Worm (Caenorhabditis elegans) whole organism, L4 larva: ENCODE results near the gene F25B5.5.

Experiments used
- D1046.2 ChIP-seq: fragments of 200-800 bp; sonication (Bioruptor generic); IDR thresholded peaks from 2 replicates; pipeline ENCODE4 v1.3.6; 2022; ENCODE audit warnings: missing genetic modification characterization, missing compliant biosample characterization
- T20F7.1 ChIP-seq: fragments of 200-800 bp; sonication (Bioruptor generic); optimal IDR thresholded peaks from 2 replicates; lab custom pipeline; 2018; ENCODE audit warnings: mild to moderate bottlenecking, missing genetic modification characterization, missing compliant biosample characterization
- T26A8.4 ChIP-seq: fragments of 200-800 bp; sonication (Bioruptor generic); IDR thresholded peaks from 2 replicates; pipeline ENCODE4 v1.3.6; 2022; ENCODE audit warnings: missing genetic modification characterization, missing compliant biosample characterization
- Y75B8A.6 ChIP-seq: fragments of 200-800 bp; sonication (Bioruptor generic); IDR thresholded peaks from 2 replicates; pipeline ENCODE4 v1.3.6; 2022; ENCODE audit warnings: missing genetic modification reagents, missing genetic modification characterization, missing compliant biosample characterization
- aha-1 ChIP-seq: fragments of 150-350 bp; peaks from one replicate; lab custom pipeline; 2014; ENCODE audit warnings: missing biosample characterization, missing genetic modification characterization
- ama-1 ChIP-seq: fragments of 150-350 bp; optimal IDR thresholded peaks from 2 replicates; lab custom pipeline; 2014; ENCODE audit warnings: inconsistent platforms, mixed read lengths
- arid-1 ChIP-seq: fragments of 200-800 bp; sonication (Bioruptor generic); conservative IDR thresholded peaks from 2 replicates; pipeline ENCODE4 v1.3.6; 2022; ENCODE audit warnings: missing genetic modification reagents, missing genetic modification characterization, missing compliant biosample characterization
- ceh-20 ChIP-seq: fragments of 200-800 bp; sonication (Bioruptor generic); IDR thresholded peaks from 2 replicates; pipeline ENCODE4 v1.3.6; 2022; ENCODE audit warnings: missing genetic modification reagents, missing genetic modification characterization, missing compliant biosample characterization
- ceh-28 ChIP-seq: fragments of 150-350 bp; optimal IDR thresholded peaks from 2 replicates; lab custom pipeline; 2014; ENCODE audit warnings: missing biosample characterization, missing genetic modification reagents, missing genetic modification characterization
- ceh-62 ChIP-seq: sonication (generic microtip); optimal IDR thresholded peaks from 2 replicates; lab custom pipeline; 2017; ENCODE audit warnings: missing biosample characterization, missing genetic modification characterization
- ctbp-1 ChIP-seq: fragments of 200-800 bp; sonication (Bioruptor generic); IDR thresholded peaks from 2 replicates; pipeline ENCODE4 v1.3.6; 2022; ENCODE audit warnings: missing genetic modification reagents, missing genetic modification characterization, missing compliant biosample characterization
- daf-16 ChIP-seq, 3 experiments: sonication (generic microtip); optimal IDR thresholded peaks; 2 replicates each; lab custom pipeline; 2016 to 2017; ENCODE audit warnings: missing genetic modification characterization in 3 of 3, missing genetic modification reagents in 3 of 3, mild to moderate bottlenecking in 2 of 3, missing compliant biosample characterization in 2 of 3, missing biosample characterization in 1 of 3, moderate library complexity in 1 of 3
- daf-19 ChIP-seq: fragments of 200-800 bp; sonication (Bioruptor generic); conservative IDR thresholded peaks from 2 replicates; pipeline ENCODE4 v1.3.6; 2022; ENCODE audit warnings: missing genetic modification characterization, missing compliant biosample characterization
- dmd-6 ChIP-seq: fragments of 200-800 bp; sonication (Bioruptor generic); IDR thresholded peaks from 2 replicates; pipeline ENCODE4 v1.3.6; 2022; ENCODE audit warnings: missing genetic modification reagents, missing genetic modification characterization, missing compliant biosample characterization
- fos-1 ChIP-seq: fragments of 150-350 bp; optimal IDR thresholded peaks from 2 replicates; lab custom pipeline; 2014; ENCODE audit warnings: missing biosample characterization, missing genetic modification characterization
- gei-8 ChIP-seq: fragments of 200-800 bp; sonication (Bioruptor generic); optimal IDR thresholded peaks from 2 replicates; lab custom pipeline; 2018; ENCODE audit warnings: mild to moderate bottlenecking, missing genetic modification characterization, missing compliant biosample characterization
- hlh-11 ChIP-seq: fragments of 200-800 bp; sonication (Bioruptor generic); optimal IDR thresholded peaks from 2 replicates; lab custom pipeline; 2018; ENCODE audit warnings: mild to moderate bottlenecking, missing genetic modification characterization, missing compliant biosample characterization
- hmg-1.1 ChIP-seq: fragments of 200-800 bp; sonication (Bioruptor generic); IDR thresholded peaks from 2 replicates; pipeline ENCODE4 v1.3.6; 2022; ENCODE audit warnings: missing genetic modification reagents, missing genetic modification characterization, missing compliant biosample characterization
- lin-15B ChIP-seq: fragments of 150-350 bp; sonication (generic microtip); optimal IDR thresholded peaks from 3 replicates; lab custom pipeline; 2014; ENCODE audit warnings: missing biosample characterization, missing genetic modification characterization
- lsy-2 ChIP-seq, 2 experiments: fragments of 150-350 bp in 1 of 2; sonication (generic microtip) in 1 of 2; optimal IDR thresholded peaks; 2 replicates each; lab custom pipeline; 2014 to 2017; ENCODE audit warnings: missing biosample characterization in 2 of 2, missing genetic modification characterization in 2 of 2
- madf-9 ChIP-seq: fragments of 200-800 bp; sonication (Bioruptor generic); conservative IDR thresholded peaks from 2 replicates; pipeline ENCODE4 v1.3.6; 2022; ENCODE audit warnings: missing genetic modification reagents, missing genetic modification characterization, missing compliant biosample characterization
- mdl-1 ChIP-seq, 2 experiments: fragments of 150-350 bp in 1 of 2; sonication (generic microtip) in 1 of 2; optimal IDR thresholded peaks; 2 replicates each; lab custom pipeline; 2014 to 2017; ENCODE audit warnings: missing biosample characterization in 2 of 2, missing genetic modification characterization in 2 of 2
- mep-1 ChIP-seq: fragments of 150-350 bp; sonication (generic microtip); optimal IDR thresholded peaks from 3 replicates; lab custom pipeline; 2014; ENCODE audit warnings: missing biosample characterization, missing genetic modification characterization
- mes-2 ChIP-seq: sonication (generic microtip); optimal IDR thresholded peaks from 2 replicates; lab custom pipeline; 2016; ENCODE audit warnings: missing genotype, mild to moderate bottlenecking, missing genetic modification characterization, missing compliant biosample characterization; ENCODE audit not compliant: poor library complexity, severe bottlenecking
- nhr-10 ChIP-seq: fragments of 150-350 bp; optimal IDR thresholded peaks from 2 replicates; lab custom pipeline; 2014; ENCODE audit warnings: missing biosample characterization, missing genetic modification characterization
- nhr-102 ChIP-seq: sonication (generic microtip); optimal IDR thresholded peaks from 2 replicates; lab custom pipeline; 2016; ENCODE audit warnings: mild to moderate bottlenecking, missing genetic modification characterization, moderate library complexity, missing compliant biosample characterization
- nhr-11 ChIP-seq: fragments of 150-350 bp; optimal IDR thresholded peaks from 2 replicates; lab custom pipeline; 2014; ENCODE audit warnings: missing biosample characterization, missing genetic modification characterization
- nhr-111 ChIP-seq: fragments of 200-800 bp; sonication (Bioruptor generic); optimal IDR thresholded peaks from 2 replicates; lab custom pipeline; 2018; ENCODE audit warnings: mild to moderate bottlenecking, missing genetic modification characterization, missing compliant biosample characterization
- nhr-25 ChIP-seq: sonication (generic microtip); optimal IDR thresholded peaks from 2 replicates; lab custom pipeline; 2017; ENCODE audit warnings: missing genetic modification characterization, mild to moderate bottlenecking, missing compliant biosample characterization, antibody characterized with exemption, moderate library complexity, borderline replicate concordance; ENCODE audit not compliant: insufficient read depth
- nhr-28 ChIP-seq: fragments of 150-350 bp; optimal IDR thresholded peaks from 2 replicates; lab custom pipeline; 2014; ENCODE audit warnings: missing biosample characterization, missing genetic modification characterization
- nhr-6 ChIP-seq: fragments of 150-350 bp; optimal IDR thresholded peaks from 2 replicates; lab custom pipeline; 2014; ENCODE audit warnings: missing biosample characterization, missing genetic modification characterization
- nhr-77 ChIP-seq: fragments of 150-350 bp; optimal IDR thresholded peaks from 2 replicates; lab custom pipeline; 2014; ENCODE audit warnings: missing biosample characterization, missing genetic modification characterization
- pha-4 ChIP-seq, 2 experiments: fragments of 150-350 bp in 1 of 2; fragments of 200-800 bp in 1 of 2; sonication (Bioruptor generic) in 1 of 2; IDR thresholded peaks in 1 of 2; optimal IDR thresholded peaks in 1 of 2; 2 replicates each; pipeline versions ENCODE4 v1.3.6 to Lab custom; 2014 to 2022; ENCODE audit warnings: missing genetic modification characterization in 2 of 2, missing genetic modification reagents in 2 of 2, missing biosample characterization in 1 of 2, missing compliant biosample characterization in 1 of 2
- php-3 ChIP-seq: fragments of 200-800 bp; sonication (Bioruptor generic); IDR thresholded peaks from 2 replicates; pipeline ENCODE4 v1.3.6; 2022; ENCODE audit warnings: missing genetic modification reagents, missing genetic modification characterization, missing compliant biosample characterization
- pqm-1 ChIP-seq: sonication (generic microtip); optimal IDR thresholded peaks from 2 replicates; lab custom pipeline; 2017; ENCODE audit warnings: missing biosample characterization, missing genetic modification characterization
- saeg-2 ChIP-seq: fragments of 200-800 bp; sonication (Bioruptor generic); IDR thresholded peaks from 2 replicates; pipeline ENCODE4 v1.3.6; 2022; ENCODE audit warnings: missing genetic modification reagents, missing genetic modification characterization, missing compliant biosample characterization
- sdz-12 ChIP-seq: fragments of 200-800 bp; sonication (Bioruptor generic); optimal IDR thresholded peaks from 2 replicates; lab custom pipeline; 2018; ENCODE audit warnings: mild to moderate bottlenecking, missing genetic modification characterization, missing compliant biosample characterization
- set-16 ChIP-seq: fragments of 200-800 bp; sonication (Bioruptor generic); IDR thresholded peaks from 2 replicates; pipeline ENCODE4 v1.3.6; 2022; ENCODE audit warnings: missing genetic modification reagents, missing genetic modification characterization, missing compliant biosample characterization
- snpc-1.2 ChIP-seq: fragments of 200-800 bp; sonication (Bioruptor generic); IDR thresholded peaks from 2 replicates; pipeline ENCODE4 v1.3.6; 2022; ENCODE audit warnings: missing genetic modification reagents, missing genetic modification characterization, missing compliant biosample characterization
- spr-1 ChIP-seq: sonication (generic microtip); optimal IDR thresholded peaks from 2 replicates; lab custom pipeline; 2016; ENCODE audit warnings: mild to moderate bottlenecking, missing genetic modification characterization, missing compliant biosample characterization
- spr-3 ChIP-seq: fragments of 200-800 bp; sonication (Bioruptor generic); optimal IDR thresholded peaks from 2 replicates; lab custom pipeline; 2018; ENCODE audit warnings: mild to moderate bottlenecking, missing genetic modification characterization, missing compliant biosample characterization
- tra-1 ChIP-seq: fragments of 200-800 bp; sonication (Bioruptor generic); IDR thresholded peaks from 2 replicates; pipeline ENCODE4 v1.3.6; 2022; ENCODE audit warnings: missing genetic modification reagents, missing genetic modification characterization, missing compliant biosample characterization
- unc-130 ChIP-seq: sonication (generic microtip); optimal IDR thresholded peaks from 2 replicates; lab custom pipeline; 2016; ENCODE audit warnings: missing genetic modification reagents, missing genetic modification characterization, missing compliant biosample characterization
- zag-1 ChIP-seq: fragments of 150-350 bp; optimal IDR thresholded peaks from 2 replicates; lab custom pipeline; 2014; ENCODE audit warnings: missing biosample characterization, missing genetic modification characterization
- zfp-2 ChIP-seq: sonication (generic microtip); optimal IDR thresholded peaks from 2 replicates; lab custom pipeline; 2016; ENCODE audit warnings: mild to moderate bottlenecking, missing genetic modification characterization, missing compliant biosample characterization
- zfp-3 ChIP-seq: fragments of 200-800 bp; sonication (Bioruptor generic); conservative IDR thresholded peaks from 2 replicates; pipeline ENCODE4 v1.3.6; 2022; ENCODE audit warnings: missing genetic modification reagents, missing genetic modification characterization, missing compliant biosample characterization
- ztf-7 ChIP-seq: fragments of 150-350 bp; optimal IDR thresholded peaks from 2 replicates; lab custom pipeline; 2014; ENCODE audit warnings: missing biosample characterization, missing genetic modification characterization

The F25B5.5 gene

ce11 chrIII:5919799-5920387 is 26.0 kb downstream of the F25B5.5 start, which contains the start of the genes tdo-2 and C28H8.2 (continued):
- TF ChIP-seq D1046.2 (GFP tag; lab: Robert Waterston, UW) (no peak), tra-1 (GFP tag; lab: Robert Waterston, UW) (peak; percentile 55; the same call in 1 of the 2 replicates), ztf-7 (no peak), nhr-77 (tag; lab: Kevin White, UChicago) (no peak), fos-1 (tag; lab: Kevin White, UChicago) (no peak), nhr-111 (no peak), mes-2 (tag; lab: Kevin White, UChicago) (no peak), mdl-1 (tag; optimal IDR thresholded peaks at IDR 0.05; lab: Kevin White, UChicago) (peak; percentile 38 to 85), unc-130 (GFP tag; lab: Kevin White, UChicago) (no peak), nhr-6 (tag; lab: Kevin White, UChicago) (no peak), lsy-2 (tag; optimal IDR thresholded peaks at IDR 0.05; lab: Kevin White, UChicago) (peak in 1 of 2 experiments; percentile 67), nhr-28 (tag; lab: Kevin White, UChicago) (peak; percentile 85), spr-3 (GFP tag; lab: Kevin White, UChicago) (no peak), arid-1 (GFP tag; lab: Robert Waterston, UW) (no peak), dmd-6 (GFP tag; lab: Robert Waterston, UW) (peak; percentile 61), spr-1 (tag; lab: Kevin White, UChicago) (no peak), ceh-28 (tag; lab: Kevin White, UChicago) (no peak), aha-1 (tag; lab: Kevin White, UChicago) (no peak), gei-8 (GFP tag; lab: Kevin White, UChicago) (peak; percentile 44), lin-15B (no peak), mep-1 (tag; lab: Kevin White, UChicago) (peak; percentile 29), nhr-25 (tag; lab: Kevin White, UChicago) (peak; percentile 70), pha-4 (GFP tag; IDR thresholded peaks at IDR 0.05; lab: Robert Waterston, UW) (no peak), pha-4 (tag; optimal IDR thresholded peaks at IDR 0.05; lab: Kevin White, UChicago) (no peak), zfp-3 (GFP tag; lab: Robert Waterston, UW) (no peak), set-16 (GFP tag; lab: Robert Waterston, UW) (no peak), zag-1 (tag; lab: Kevin White, UChicago) (no peak), hmg-1.1 (GFP tag; lab: Robert Waterston, UW) (no peak), Y75B8A.6 (GFP tag; lab: Robert Waterston, UW) (no peak), daf-19 (GFP tag; lab: Robert Waterston, UW) (no peak), daf-16 (GFP tag; optimal IDR thresholded peaks at IDR 0.05; lab: Kevin White, UChicago) (no peak), daf-16 (tag; optimal IDR thresholded peaks at IDR 0.05; lab: Kevin White, UChicago) (no peak), madf-9 (no peak), ctbp-1 (GFP tag; lab: Robert Waterston, UW) (no peak)

- TF ChIP-seq lsy-2 (tag; optimal IDR thresholded peaks at IDR 0.05; lab: Kevin White, UChicago) (peak in 1 of 2 experiments; percentile 35), hlh-11 (tag; lab: Kevin White, UChicago) (peak; percentile 58), ama-1 (lab: Kevin White, UChicago) (peak; percentile 63), nhr-77 (tag; lab: Kevin White, UChicago) (peak; percentile 88), saeg-2 (GFP tag; lab: Robert Waterston, UW) (no peak), php-3 (peak; percentile 78), zfp-2 (tag; lab: Kevin White, UChicago) (no peak), mdl-1 (tag; optimal IDR thresholded peaks at IDR 0.05; lab: Kevin White, UChicago) (peak in 1 of 2 experiments; percentile 24), T20F7.1 (peak; percentile 38), snpc-1.2 (GFP tag; lab: Robert Waterston, UW) (no peak), aha-1 (tag; lab: Kevin White, UChicago) (peak; percentile 90), pqm-1 (tag; lab: Kevin White, UChicago) (peak; percentile 88), unc-130 (GFP tag; lab: Kevin White, UChicago) (no peak), nhr-102 (peak; percentile 62), T26A8.4 (GFP tag; lab: Robert Waterston, UW) (no peak), sdz-12 (GFP tag; lab: Kevin White, UChicago) (no peak), daf-16 (GFP tag; optimal IDR thresholded peaks at IDR 0.05; lab: Kevin White, UChicago) (no peak), daf-16 (tag; optimal IDR thresholded peaks at IDR 0.05; lab: Kevin White, UChicago) (peak; percentile 96), nhr-10 (tag; lab: Kevin White, UChicago) (peak; percentile 11), ceh-62 (no peak), nhr-28 (tag; lab: Kevin White, UChicago) (peak; percentile 64), nhr-11 (no peak), ceh-20 (GFP tag; lab: Robert Waterston, UW) (peak; percentile 33; the same call in 1 of the 2 replicates)
These were observed 28.5 kb downstream of the F25B5.5 start for ce11 chrIII:5917365-5917958.
